Fruit fly (Drosophila melanogaster): ENCODE results near the gene CASK.

Gene CASK

DNA sequence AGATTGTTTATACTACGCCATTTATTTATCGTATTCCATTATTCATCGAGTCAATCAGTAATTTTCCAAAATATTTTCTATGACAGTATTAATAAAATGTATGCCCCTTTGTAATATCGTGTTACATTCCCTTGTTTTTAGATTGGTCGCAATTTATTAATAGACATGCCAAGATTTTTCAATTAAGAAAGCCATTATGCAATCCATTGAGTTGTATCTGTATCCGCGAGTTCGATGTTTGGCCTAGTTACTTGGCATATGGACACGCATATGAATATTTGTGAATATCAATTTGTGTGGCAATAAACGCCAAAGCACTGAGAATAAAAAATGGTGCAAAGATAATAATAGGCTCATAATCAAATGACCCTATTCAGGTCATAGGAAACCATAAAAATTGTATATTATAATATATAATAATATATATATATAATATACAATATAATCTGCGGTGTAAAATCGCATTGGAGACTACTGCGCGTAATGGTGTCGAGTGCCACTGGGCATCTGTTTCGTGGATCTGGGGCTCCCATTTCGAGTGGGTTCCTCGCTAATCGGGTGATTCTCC, 41.4 kb upstream of the CASK start (continued):
- TF ChIP-seq gem (tag; optimal IDR thresholded peaks at IDR 0.05) (peak; percentile 24), Ravus (GFP tag; IDR thresholded peaks at IDR 0.05) (no peak), Ssrp (tag; optimal IDR thresholded peaks at IDR 0.05) (no peak), CG10267 (tag; optimal IDR thresholded peaks at IDR 0.05) (no peak), CG18262 (tag; optimal IDR thresholded peaks at IDR 0.05) (peak; percentile 28), Bdp1 (GFP tag; optimal IDR thresholded peaks at IDR 0.05) (no peak), bab2 (GFP tag; optimal IDR thresholded peaks at IDR 0.05) (no peak), Opbp (GFP tag; IDR thresholded peaks at IDR 0.05; ENCODE audit: partially characterized antibody) (no peak), CG4282 (GFP tag; optimal IDR thresholded peaks at IDR 0.05) (no peak), Atf-2 (GFP tag; optimal IDR thresholded peaks at IDR 0.05) (no peak), CG12071 (GFP tag; optimal IDR thresholded peaks at IDR 0.05) (no peak), Sry-δ (GFP tag; optimal IDR thresholded peaks at IDR 0.05) (no peak), crp (GFP tag; optimal IDR thresholded peaks at IDR 0.05) (no peak), E2f1 (GFP tag; IDR thresholded peaks at IDR 0.05) (no peak), CrebB (tag; optimal IDR thresholded peaks at IDR 0.05) (no peak), dpn (GFP tag; optimal IDR thresholded peaks at IDR 0.05) (no peak), CG2129 (GFP tag; IDR thresholded peaks at IDR 0.05; ENCODE audit: partially characterized antibody) (no peak), sima (GFP tag; optimal IDR thresholded peaks at IDR 0.05) (no peak), Atf3 (GFP tag; optimal IDR thresholded peaks at IDR 0.05) (no peak), Dip3 (GFP tag; optimal IDR thresholded peaks at IDR 0.05) (no peak), wdn (GFP tag; IDR thresholded peaks at IDR 0.05) (no peak), Trl (optimal IDR thresholded peaks at IDR 0.05) (no peak), Trl (GFP tag; optimal IDR thresholded peaks at IDR 0.05) (no peak), bigmax (GFP tag; optimal IDR thresholded peaks at IDR 0.05) (no peak), unc-4 (GFP tag; IDR thresholded peaks at IDR 0.05; ENCODE audit: partially characterized antibody) (no peak), CG6654 (GFP tag; optimal IDR thresholded peaks at IDR 0.05) (no peak), yki (optimal IDR thresholded peaks at IDR 0.05) (no peak), CG1792 (GFP tag; optimal IDR thresholded peaks at IDR 0.05) (no peak), CG2120 (GFP tag; optimal IDR thresholded peaks at IDR 0.05) (no peak), lmd (GFP tag; IDR thresholded peaks at IDR 0.05) (peak; percentile 14; the same call in 1 of the 2 replicates), Sin3A (optimal IDR thresholded peaks at IDR 0.05) (no peak), so (GFP tag; IDR thresholded peaks at IDR 0.05) (no peak), sd (tag; optimal IDR thresholded peaks at IDR 0.05) (no peak), MTF-1 (GFP tag; optimal IDR thresholded peaks at IDR 0.05; ENCODE audit: borderline replicate concordance) (no peak), Fer3 (tag; optimal IDR thresholded peaks at IDR 0.05) (peak; percentile 17), CG17802 (tag; optimal IDR thresholded peaks at IDR 0.05) (no peak), mirr (GFP tag; optimal IDR thresholded peaks at IDR 0.05) (no peak), cas (GFP tag; IDR thresholded peaks at IDR 0.05) (no peak), CG10462 (GFP tag; optimal IDR thresholded peaks at IDR 0.05) (no peak), sqz (GFP tag; optimal IDR thresholded peaks at IDR 0.05) (no peak), CG11504 (tag; optimal IDR thresholded peaks at IDR 0.05) (peak; percentile 34), btn (GFP tag; optimal IDR thresholded peaks at IDR 0.05) (no peak), D19A (tag; optimal IDR thresholded peaks at IDR 0.05) (no peak), Mrtf (GFP tag; IDR thresholded peaks at IDR 0.05) (no peak), CG4328 (GFP tag; optimal IDR thresholded peaks at IDR 0.05) (no peak), CG31388 (GFP tag; optimal IDR thresholded peaks at IDR 0.05) (no peak), CG32772 (GFP tag; IDR thresholded peaks at IDR 0.05) (no peak), esg (GFP tag; conservative IDR thresholded peaks at IDR 0.05) (no peak), hkb (optimal IDR thresholded peaks at IDR 0.05) (no peak), hkb (GFP tag; IDR thresholded peaks at IDR 0.05) (peak; percentile 20; the same call in 1 of the 2 replicates), CG6683 (GFP tag; optimal IDR thresholded peaks at IDR 0.05) (no peak), Gug (GFP tag; IDR thresholded peaks at IDR 0.05) (no peak), Ada2b (GFP tag; IDR thresholded peaks at IDR 0.05) (no peak)
